Worm (Caenorhabditis elegans) whole organism, L3 larva: Measurements from ENCODE around the gene ins-2.

Source experiments
- ceh-28 ChIP-seq: fragments of 150-350 bp; optimal IDR thresholded peaks from 2 replicates; lab custom pipeline; 2014; ENCODE audit warnings: missing biosample characterization, missing genetic modification reagents, missing genetic modification characterization
- zag-1 ChIP-seq: fragments of 150-350 bp; optimal IDR thresholded peaks from 2 replicates; lab custom pipeline; 2014; ENCODE audit warnings: missing biosample characterization, missing genetic modification characterization

DNA sequence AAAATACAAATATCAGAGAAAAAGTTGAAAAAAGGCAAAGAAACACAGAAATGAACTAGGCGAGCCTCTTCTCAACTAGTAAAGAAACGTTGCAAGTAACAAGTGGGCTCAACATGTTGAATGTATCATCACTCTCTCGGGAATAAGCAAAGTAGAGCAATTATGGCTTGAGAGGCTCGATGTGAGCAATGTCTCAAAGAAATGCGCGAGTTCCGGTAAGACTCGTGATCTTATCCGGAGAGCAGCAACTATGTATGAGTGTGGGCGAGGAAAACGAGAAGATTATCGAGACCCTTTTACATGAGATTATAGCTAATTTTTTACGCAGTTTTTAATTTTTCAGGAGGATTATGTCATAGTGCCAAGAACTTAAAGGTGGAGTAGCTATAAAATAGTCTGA is 36.1 kb upstream of the ins-2 start:
- TF ChIP-seq zag-1 (no peak), ceh-28 (tag; lab: Kevin White, UChicago) (no peak)
